Worm (Caenorhabditis elegans) whole organism, young adult: ENCODE measurements around the gene C55B6.5.

ENCODE experiments used
- cebp-2 ChIP-seq: fragments of 200-800 bp; sonication (Bioruptor generic); IDR thresholded peaks from 2 replicates; pipeline ENCODE4 v1.3.6; 2022; ENCODE audit warnings: missing genetic modification characterization, missing compliant biosample characterization
- die-1 ChIP-seq: sonication (generic microtip); optimal IDR thresholded peaks from 2 replicates; lab custom pipeline; 2016; ENCODE audit warnings: missing genotype, mild to moderate bottlenecking, missing genetic modification characterization, missing compliant biosample characterization
- unc-130 ChIP-seq: sonication (generic microtip); optimal IDR thresholded peaks from 2 replicates; lab custom pipeline; 2016; ENCODE audit warnings: missing genetic modification reagents, missing genetic modification characterization, missing compliant biosample characterization

DNA sequence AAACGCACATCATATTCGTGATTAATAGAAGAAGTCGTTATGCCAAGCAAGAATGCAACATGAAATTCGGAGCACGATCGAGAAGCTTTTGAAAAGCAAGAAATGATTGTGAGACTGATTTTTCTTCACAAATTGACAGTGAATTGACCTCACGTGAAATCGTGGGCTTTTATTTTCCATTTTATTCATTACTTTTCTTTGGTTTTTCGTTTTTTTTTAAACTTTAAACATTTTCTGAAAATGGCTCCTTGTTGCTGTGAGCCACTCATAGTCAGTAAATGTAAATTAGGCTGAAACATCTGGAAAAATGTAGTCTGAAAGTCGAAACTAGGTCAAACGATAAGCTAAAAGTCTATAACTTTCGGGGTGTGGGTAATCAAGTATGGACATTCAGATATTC lies at the start of gene C55B6.5:
- TF ChIP-seq die-1 (tag; lab: Kevin White, UChicago) = no peak
- no peak for TF ChIP-seq unc-130
- TF ChIP-seq cebp-2 (GFP tag; lab: Robert Waterston, UW) = no peak
